Fruit fly (Drosophila melanogaster) whole organism, embryonic: ENCODE results near the gene CG10803.
A peak's percentile ranks its signal among the peaks of the same experiment; 100 is the strongest.

Experiments
- ATbp ChIP-seq: fragments of 200-800 bp; sonication (Bioruptor generic); optimal IDR thresholded peaks from 2 replicates; lab custom pipeline; 2017; ENCODE audit warnings: missing biosample characterization, mild to moderate bottlenecking, missing genetic modification characterization, missing genetic modification reagents
- BtbVII ChIP-seq: fragments of 200-800 bp; sonication (Bioruptor generic); optimal IDR thresholded peaks from 3 replicates; lab custom pipeline; 2017; ENCODE audit warnings: missing biosample characterization, mild to moderate bottlenecking, missing genetic modification characterization
- CG10274 ChIP-seq: fragments of 200-800 bp; sonication (Bioruptor generic); optimal IDR thresholded peaks from 3 replicates; lab custom pipeline; 2017; ENCODE audit warnings: missing biosample characterization, mild to moderate bottlenecking, missing genetic modification characterization
- CG12659 ChIP-seq: fragments of 200-800 bp; sonication (Bioruptor generic); optimal IDR thresholded peaks from 3 replicates; lab custom pipeline; 2017; ENCODE audit warnings: mild to moderate bottlenecking, missing biosample characterization, missing genetic modification reagents, missing genetic modification characterization
- CG17361 ChIP-seq: fragments of 200-800 bp; sonication (Bioruptor generic); IDR thresholded peaks from 3 replicates; pipeline ENCODE4 v1.3.6; 2022; ENCODE audit warnings: missing biosample characterization, missing genetic modification characterization
- CG18599 ChIP-seq: fragments of 200-800 bp; sonication (Bioruptor generic); optimal IDR thresholded peaks from 3 replicates; lab custom pipeline; 2017; ENCODE audit warnings: missing biosample characterization, missing genetic modification characterization, mild to moderate bottlenecking, moderate library complexity, missing genetic modification reagents
- CG2199 ChIP-seq: fragments of 200-800 bp; sonication (Bioruptor generic); IDR thresholded peaks from 3 replicates; pipeline ENCODE4 v1.3.6; 2022; ENCODE audit warnings: missing biosample characterization, missing genetic modification characterization
- CG32772 ChIP-seq: fragments of 200-800 bp; sonication (Bioruptor generic); IDR thresholded peaks from 2 replicates; pipeline ENCODE4 v1.3.6; 2022; ENCODE audit warnings: missing biosample characterization, missing genetic modification characterization
- CG4360 ChIP-seq: fragments of 200-800 bp; sonication (Bioruptor generic); IDR thresholded peaks from 2 replicates; pipeline ENCODE4 v1.3.6; 2022; ENCODE audit warnings: missing biosample characterization, missing genetic modification characterization
- CG5180 ChIP-seq: fragments of 200-800 bp; sonication (Bioruptor generic); optimal IDR thresholded peaks from 3 replicates; lab custom pipeline; 2017; ENCODE audit warnings: missing biosample characterization, missing genetic modification characterization, mild to moderate bottlenecking, moderate library complexity, missing genetic modification reagents
- CG8924 ChIP-seq: fragments of 200-800 bp; optimal IDR thresholded peaks from 3 replicates; lab custom pipeline; 2019; ENCODE audit warnings: missing biosample characterization, mild to moderate bottlenecking, missing genetic modification characterization, moderate library complexity
- CG8944 ChIP-seq: fragments of 200-800 bp; sonication (Bioruptor generic); optimal IDR thresholded peaks from 3 replicates; lab custom pipeline; 2016; ENCODE audit warnings: missing biosample characterization, missing genetic modification characterization
- CG9437 ChIP-seq: fragments of 200-800 bp; sonication (Bioruptor generic); optimal IDR thresholded peaks from 2 replicates; lab custom pipeline; 2018; ENCODE audit warnings: missing biosample characterization, mild to moderate bottlenecking, missing genetic modification characterization
- CG9932 ChIP-seq: fragments of 200-800 bp; sonication (Bioruptor generic); IDR thresholded peaks from 2 replicates; pipeline ENCODE4 v1.3.6; 2022; ENCODE audit warnings: missing biosample characterization, missing genetic modification characterization
- D19A ChIP-seq: fragments of 200-800 bp; optimal IDR thresholded peaks from 3 replicates; lab custom pipeline; 2019; ENCODE audit warnings: missing biosample characterization, mild to moderate bottlenecking, missing genetic modification characterization, moderate library complexity
- D19B ChIP-seq: fragments of 200-800 bp; sonication (Bioruptor generic); optimal IDR thresholded peaks from 2 replicates; lab custom pipeline; 2017; ENCODE audit warnings: missing biosample characterization, mild to moderate bottlenecking, missing genetic modification characterization
- Dbx ChIP-seq: fragments of 200-800 bp; sonication (Bioruptor generic); IDR thresholded peaks from 3 replicates; pipeline ENCODE4 v1.3.6; 2022; ENCODE audit warnings: missing biosample characterization, missing genetic modification characterization
- Ets65A ChIP-seq: fragments of 200-800 bp; sonication (Bioruptor generic); peaks from one replicate; lab custom pipeline; 2016; ENCODE audit warnings: missing biosample characterization, missing genetic modification characterization
- Ets97D ChIP-seq: fragments of 200-800 bp; sonication (Bioruptor generic); optimal IDR thresholded peaks from 3 replicates; lab custom pipeline; 2016; ENCODE audit warnings: missing biosample characterization, missing genetic modification characterization
- HLH54F ChIP-seq: fragments of 200-800 bp; sonication (Bioruptor generic); optimal IDR thresholded peaks from 3 replicates; lab custom pipeline; 2016; ENCODE audit warnings: missing biosample characterization, missing genetic modification characterization
- HLHmδ ChIP-seq: fragments of 200-800 bp; sonication (Bioruptor generic); optimal IDR thresholded peaks from 2 replicates; lab custom pipeline; 2018; ENCODE audit warnings: missing biosample characterization, mild to moderate bottlenecking, missing genetic modification characterization, moderate library complexity
- Lhr ChIP-seq: fragments of 200-800 bp; sonication (Bioruptor generic); optimal IDR thresholded peaks from 3 replicates; lab custom pipeline; 2017; ENCODE audit warnings: mild to moderate bottlenecking, missing biosample characterization, missing genetic modification reagents, missing genetic modification characterization
- MESR4 ChIP-seq: fragments of 200-800 bp; sonication (Bioruptor generic); optimal IDR thresholded peaks from 2 replicates; lab custom pipeline; 2018; ENCODE audit warnings: missing biosample characterization, mild to moderate bottlenecking, missing genetic modification characterization, moderate library complexity
- PHDP ChIP-seq: fragments of 200-800 bp; sonication (Bioruptor generic); optimal IDR thresholded peaks from 3 replicates; lab custom pipeline; 2018; ENCODE audit warnings: missing biosample characterization, mild to moderate bottlenecking, missing genetic modification characterization, moderate library complexity
- Rfx ChIP-seq: fragments of 200-800 bp; sonication (Bioruptor generic); IDR thresholded peaks from 2 replicates; pipeline ENCODE4 v1.3.6; 2022; ENCODE audit warnings: missing biosample characterization, missing genetic modification characterization
- Rx ChIP-seq: fragments of 200-800 bp; sonication (Bioruptor generic); IDR thresholded peaks from 2 replicates; pipeline ENCODE4 v1.3.6; 2022; ENCODE audit warnings: missing biosample characterization, missing genetic modification characterization
- Sry-β ChIP-seq: fragments of 200-800 bp; sonication (Bioruptor generic); optimal IDR thresholded peaks from 2 replicates; lab custom pipeline; 2018; ENCODE audit warnings: missing biosample characterization, mild to moderate bottlenecking, missing genetic modification characterization, moderate library complexity
- abd-A ChIP-seq: fragments of 200-800 bp; sonication (Bioruptor generic); optimal IDR thresholded peaks from 3 replicates; lab custom pipeline; 2019; ENCODE audit warnings: missing biosample characterization, mild to moderate bottlenecking, missing genetic modification characterization, moderate library complexity
- al ChIP-seq: fragments of 200-800 bp; sonication (Bioruptor generic); IDR thresholded peaks from 2 replicates; pipeline ENCODE4 v1.3.6; 2022; ENCODE audit warnings: missing biosample characterization, missing genetic modification characterization
- aop ChIP-seq: fragments of 200-800 bp; sonication (Bioruptor generic); IDR thresholded peaks from 2 replicates; pipeline ENCODE4 v1.3.6; 2022; ENCODE audit warnings: missing biosample characterization, missing genetic modification characterization
- bbx ChIP-seq: fragments of 200-800 bp; sonication (Bioruptor generic); IDR thresholded peaks from 2 replicates; pipeline ENCODE4 v1.3.6; 2022; ENCODE audit warnings: missing biosample characterization, missing genetic modification characterization; ENCODE audit not compliant: partially characterized antibody
- chif ChIP-seq, 2 experiments: fragments of 200-800 bp; sonication (Bioruptor generic); optimal IDR thresholded peaks; 3 replicates each; lab custom pipeline; 2016; ENCODE audit warnings: missing biosample characterization in 2 of 2, missing genetic modification characterization in 2 of 2
- chm ChIP-seq: fragments of 200-800 bp; sonication (Bioruptor generic); IDR thresholded peaks from 2 replicates; pipeline ENCODE4 v1.3.6; 2022; ENCODE audit warnings: missing biosample characterization, missing genetic modification characterization
- ci ChIP-seq: fragments of 200-800 bp; sonication (Bioruptor generic); IDR thresholded peaks from 3 replicates; pipeline ENCODE4 v1.3.6; 2022; ENCODE audit warnings: missing biosample characterization, missing genetic modification characterization
- da ChIP-seq: fragments of 200-800 bp; sonication (Bioruptor generic); optimal IDR thresholded peaks from 2 replicates; lab custom pipeline; 2016; ENCODE audit warnings: missing biosample characterization, missing genetic modification characterization
- gem ChIP-seq: fragments of 200-800 bp; sonication (Bioruptor generic); optimal IDR thresholded peaks from 2 replicates; lab custom pipeline; 2019; ENCODE audit warnings: missing biosample characterization, mild to moderate bottlenecking, missing genetic modification characterization, moderate library complexity
- grau ChIP-seq: fragments of 200-800 bp; optimal IDR thresholded peaks from 3 replicates; lab custom pipeline; 2019; ENCODE audit warnings: missing biosample characterization, mild to moderate bottlenecking, missing genetic modification characterization, moderate library complexity
- jigr1 ChIP-seq: fragments of 200-800 bp; sonication (Bioruptor generic); IDR thresholded peaks from 3 replicates; pipeline ENCODE4 v1.3.6; 2022; ENCODE audit warnings: missing biosample characterization, missing genetic modification characterization
- nerfin-1 ChIP-seq: fragments of 200-800 bp; sonication (Bioruptor generic); optimal IDR thresholded peaks from 3 replicates; lab custom pipeline; 2019; ENCODE audit warnings: missing biosample characterization, mild to moderate bottlenecking, missing genetic modification characterization, moderate library complexity
- nmo ChIP-seq: fragments of 200-800 bp; sonication (Bioruptor generic); optimal IDR thresholded peaks from 2 replicates; lab custom pipeline; 2018; ENCODE audit warnings: missing biosample characterization, mild to moderate bottlenecking, missing genetic modification characterization, moderate library complexity
- row ChIP-seq: fragments of 200-800 bp; sonication (Bioruptor generic); IDR thresholded peaks from 3 replicates; pipeline ENCODE4 v1.3.6; 2022; ENCODE audit warnings: missing biosample characterization, missing genetic modification characterization
- sc ChIP-seq, 3 experiments: fragments of >200 bp in 2 of 3; fragments of 200-800 bp in 1 of 3; sonication (Bioruptor generic) in 1 of 3; optimal IDR thresholded peaks; 2 replicates in 2 of 3; 3 replicates in 1 of 3; lab custom pipeline; 2017; ENCODE audit warnings: mild to moderate bottlenecking in 1 of 3, missing biosample characterization in 1 of 3, missing genetic modification characterization in 1 of 3, missing genetic modification reagents in 1 of 3
- sd ChIP-seq: fragments of 200-800 bp; sonication (Bioruptor generic); optimal IDR thresholded peaks from 3 replicates; lab custom pipeline; 2018; ENCODE audit warnings: missing biosample characterization, mild to moderate bottlenecking, missing genetic modification characterization, moderate library complexity
- sima ChIP-seq: fragments of 200-800 bp; sonication (Bioruptor generic); optimal IDR thresholded peaks from 2 replicates; lab custom pipeline; 2016; ENCODE audit warnings: missing biosample characterization, missing genetic modification characterization
- sr ChIP-seq: fragments of 200-800 bp; sonication (Bioruptor generic); IDR thresholded peaks from 3 replicates; pipeline ENCODE4 v1.3.6; 2022; ENCODE audit warnings: missing biosample characterization, missing genetic modification characterization

Gene CG10803

DNA sequence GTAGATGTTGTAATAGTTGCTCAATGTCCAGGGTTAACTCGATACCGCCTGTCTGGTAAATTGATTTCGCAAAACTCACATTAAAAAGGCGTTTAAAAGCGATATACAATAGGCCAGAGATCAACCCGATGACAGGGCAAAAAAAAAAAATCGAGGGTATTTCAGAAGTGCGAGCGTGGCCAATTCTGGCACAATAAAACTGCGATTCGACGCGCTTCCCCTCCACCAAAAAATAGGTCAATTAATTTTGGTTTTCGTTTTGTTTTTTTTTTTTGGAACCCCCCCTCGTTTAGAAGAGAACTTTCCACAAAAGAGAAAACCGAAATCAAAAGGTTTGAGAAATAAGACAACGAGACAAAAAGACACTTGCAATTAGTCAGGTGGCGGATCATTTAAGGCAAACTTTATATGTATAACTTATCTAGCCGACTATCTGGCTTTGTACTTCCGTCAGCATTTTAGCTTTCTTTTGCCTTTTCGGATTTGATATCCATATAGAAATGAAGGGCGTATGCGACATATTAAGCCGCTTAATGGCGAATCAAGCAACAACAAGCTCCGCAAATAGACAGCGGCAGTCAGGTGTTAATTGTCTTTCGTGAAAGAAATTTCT lies 14.9 kb upstream of the CG10803 start:
- no peak for TF ChIP-seq CG5180
- no peak for TF ChIP-seq jigr1 (GFP tag; lab: Robert Waterston, UW)
- no peak for TF ChIP-seq CG2199
- TF ChIP-seq CG9437 (GFP tag; lab: Kevin White, UChicago) = no peak
- no peak for TF ChIP-seq chif (GFP tag; optimal IDR thresholded peaks at IDR 0.05; lab: Kevin White, UChicago)
- no peak for TF ChIP-seq CG8944 (GFP tag; lab: Kevin White, UChicago)
- peak; percentile 43 for TF ChIP-seq Ets65A (GFP tag; lab: Kevin White, UChicago)
- TF ChIP-seq CG10274 (GFP tag; lab: Kevin White, UChicago) = no peak
- TF ChIP-seq, all 482 proteins: peak for 1

DNA sequence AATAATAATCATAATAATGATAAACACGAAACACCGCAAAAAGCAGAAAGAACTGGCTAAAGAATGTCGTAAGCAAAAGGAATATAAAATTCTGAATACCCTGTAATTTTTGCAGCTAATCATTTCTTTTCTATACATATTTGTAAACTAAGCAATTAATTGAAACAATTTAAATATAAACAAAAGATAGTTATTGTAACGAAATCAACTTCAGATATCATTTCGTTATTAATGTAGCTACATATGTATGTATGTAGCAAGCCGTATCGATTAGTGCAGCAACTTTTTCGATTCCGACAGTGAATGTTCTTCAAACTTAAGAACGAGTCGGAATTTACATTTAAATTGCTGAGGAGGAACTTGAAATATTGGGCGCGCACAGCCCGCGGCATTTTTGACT lies 11.8 kb upstream of the CG10803 start:
- TF ChIP-seq Sry-β = no peak
- peak; percentile 40; the same call in 1 of the 2 replicates for TF ChIP-seq Rfx
- TF ChIP-seq Dbx (GFP tag; lab: Robert Waterston, UW) = no peak
- TF ChIP-seq gem (tag; lab: Kevin White, UChicago) = peak; percentile 38
- no peak for TF ChIP-seq PHDP (tag; lab: Kevin White, UChicago)
- peak; percentile 14 for TF ChIP-seq grau (tag; lab: Kevin White, UChicago)
- TF ChIP-seq abd-A (tag; lab: Kevin White, UChicago) = peak; percentile 53
- TF ChIP-seq Ets97D = no peak
- no peak for TF ChIP-seq Rx (GFP tag; lab: Robert Waterston, UW)
- TF ChIP-seq MESR4 (GFP tag; lab: Kevin White, UChicago) = no peak
- no peak for TF ChIP-seq chm (GFP tag; lab: Robert Waterston, UW)
- peak; percentile 90 for TF ChIP-seq sd (tag; lab: Kevin White, UChicago)
- peak; percentile 23 for TF ChIP-seq D19A (tag; lab: Kevin White, UChicago)
- TF ChIP-seq D19B (GFP tag; lab: Kevin White, UChicago) = peak; percentile 53
- TF ChIP-seq sr (GFP tag; lab: Robert Waterston, UW) = no peak
- TF ChIP-seq da (GFP tag; lab: Kevin White, UChicago) = no peak
- peak; percentile 31; the same call in 2 of the 3 replicates for TF ChIP-seq row

DNA sequence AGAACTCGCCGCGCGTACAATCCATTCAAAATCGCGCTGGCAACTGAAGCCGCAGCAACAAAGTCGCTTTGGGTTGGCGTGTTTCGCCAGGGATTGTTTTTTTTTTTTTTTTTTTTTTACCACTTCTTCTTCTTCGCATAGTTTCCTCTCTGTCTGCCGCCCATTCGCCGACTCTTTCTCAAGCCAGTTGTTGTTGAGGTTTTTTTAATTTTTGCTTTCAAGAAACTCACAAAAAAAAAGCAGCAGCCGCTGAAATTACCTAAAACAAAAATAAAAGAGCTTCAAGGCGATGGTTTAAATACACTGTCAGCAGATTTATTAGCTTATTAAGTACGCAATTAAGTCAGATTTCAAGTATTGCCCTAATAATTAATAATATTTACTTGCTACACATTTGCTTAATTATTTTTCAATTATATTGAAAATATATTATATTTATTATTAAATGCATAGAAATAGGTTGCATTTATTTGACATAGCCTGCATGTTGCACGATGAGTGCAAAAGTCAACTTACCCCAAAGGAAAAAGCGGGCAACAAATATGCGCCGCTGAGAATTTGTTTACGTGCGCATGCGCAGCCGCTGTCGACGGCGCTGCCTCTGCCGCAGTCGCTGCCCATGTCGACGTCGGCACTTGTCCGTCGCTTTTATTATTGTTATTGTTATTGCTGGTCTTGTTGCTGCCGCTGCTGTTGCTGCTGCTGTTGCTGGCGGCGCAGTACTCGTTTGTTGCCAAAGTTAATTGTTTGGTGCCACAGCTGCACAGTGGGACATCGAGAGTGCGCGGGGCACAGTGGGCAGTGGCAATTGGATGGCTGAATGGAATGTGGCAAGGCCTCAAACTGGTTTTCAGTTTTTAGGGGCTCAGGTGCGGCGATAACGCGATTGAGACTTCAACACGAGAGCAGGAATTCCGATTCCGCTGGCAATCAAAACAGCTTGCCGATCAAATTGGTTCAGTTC lies 10.7 kb upstream of the CG10803 start, which contains the start of gene CG12206:
Gene CG12206 (minus strand): TSS at position 49 of the 964 bp plus-strand sequence.
- TF ChIP-seq CG4360 (GFP tag; lab: Robert Waterston, UW) = peak; percentile 34; the same call in 1 of the 2 replicates
- TF ChIP-seq sc (optimal IDR thresholded peaks at IDR 0.05; lab: Kevin White, UChicago) = no peak
- TF ChIP-seq sc (GFP tag; optimal IDR thresholded peaks at IDR 0.05; lab: Kevin White, UChicago) = peak; percentile 46
- TF ChIP-seq CG9932 (GFP tag; lab: Robert Waterston, UW) = peak; percentile 80
- TF ChIP-seq ATbp (GFP tag; lab: Kevin White, UChicago) = peak; percentile 52
- TF ChIP-seq CG8924 = peak; percentile 61
- TF ChIP-seq CG18599 (GFP tag; lab: Kevin White, UChicago) = peak; percentile 73
- TF ChIP-seq HLHmδ (GFP tag; lab: Kevin White, UChicago) = no peak
- peak; percentile 62 for TF ChIP-seq BtbVII (GFP tag; lab: Kevin White, UChicago)
- TF ChIP-seq Lhr (GFP tag; lab: Kevin White, UChicago) = no peak
- TF ChIP-seq sima (GFP tag; lab: Kevin White, UChicago) = no peak
- TF ChIP-seq CG12659 (GFP tag; lab: Kevin White, UChicago) = peak; percentile 41
- TF ChIP-seq al (GFP tag; lab: Robert Waterston, UW) = peak; percentile 53; the same call in 1 of the 2 replicates
- TF ChIP-seq HLH54F (GFP tag; lab: Kevin White, UChicago) = no peak
- no peak for TF ChIP-seq bbx
- no peak for TF ChIP-seq ci (GFP tag; lab: Robert Waterston, UW)
- TF ChIP-seq CG32772 (GFP tag; lab: Robert Waterston, UW) = peak; percentile 81
- peak; percentile 74 for TF ChIP-seq nmo (GFP tag; lab: Kevin White, UChicago)
- peak; percentile 42 for TF ChIP-seq nerfin-1 (tag; lab: Kevin White, UChicago)
- no peak for TF ChIP-seq aop
- TF ChIP-seq CG17361 (GFP tag; lab: Robert Waterston, UW) = peak; percentile 79
